Worm (Caenorhabditis elegans): Measurements from ENCODE around the gene C29E4.9.

- TF ChIP-seq nhr-28 (tag; optimal IDR thresholded peaks at IDR 0.05) (no peak), lin-13 (tag; optimal IDR thresholded peaks at IDR 0.05) (no peak), snpc-4 (tag; optimal IDR thresholded peaks at IDR 0.05) (no peak), nhr-12 (tag; optimal IDR thresholded peaks at IDR 0.05) (no peak), hlh-1 (tag; optimal IDR thresholded peaks at IDR 0.05) (no peak), ceh-39 (tag; optimal IDR thresholded peaks at IDR 0.05) (no peak), elt-1 (tag; optimal IDR thresholded peaks at IDR 0.05; ENCODE audit: borderline replicate concordance, insufficient read depth) (no peak)
Measured at ce11 chrIII:7953208-7953607, 3.7 kb downstream of the C29E4.9 start, which contains the start of gene let-754.

Data from whole organism, mixed stage, embryonic.